Worm (Caenorhabditis elegans): ENCODE data around the gene srg-39.

Gene srg-39

DNA sequence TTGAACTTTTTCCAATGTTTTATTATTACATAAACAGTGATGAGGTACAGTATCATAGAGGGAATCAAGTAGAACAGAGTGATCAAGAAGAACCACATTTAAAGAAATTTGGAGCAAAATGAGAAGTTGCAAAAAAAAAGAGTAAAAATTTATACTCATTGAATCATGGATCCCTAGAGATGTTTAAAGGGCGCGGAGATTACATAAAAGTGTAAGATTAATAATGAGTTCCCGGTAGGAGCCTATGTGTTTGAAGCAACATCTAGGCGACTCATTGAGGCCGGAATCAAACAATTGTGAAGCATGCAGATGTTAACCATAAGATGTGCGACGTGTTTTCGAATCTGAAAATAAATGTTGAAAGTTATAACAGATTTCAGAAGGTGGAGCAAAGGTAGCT, at the start of gene srg-39:
TSS of gene srg-39 (minus strand) at position 101 of the 400 bp plus-strand sequence.
- TF ChIP-seq B0310.2 (tag; optimal IDR thresholded peaks at IDR 0.05): no peak
- TF ChIP-seq sea-1 (GFP tag; conservative IDR thresholded peaks at IDR 0.05): no peak
- no peak for TF ChIP-seq ets-7 (tag; optimal IDR thresholded peaks at IDR 0.05)
- TF ChIP-seq pes-1 (GFP tag; IDR thresholded peaks at IDR 0.05): no peak
- TF ChIP-seq ama-1 (optimal IDR thresholded peaks at IDR 0.05): no peak
- no peak for TF ChIP-seq tbx-11 (GFP tag; IDR thresholded peaks at IDR 0.05)
- TF ChIP-seq hmbx-1 (tag; optimal IDR thresholded peaks at IDR 0.05): no peak
- TF ChIP-seq aly-1 (tag; optimal IDR thresholded peaks at IDR 0.05): no peak
- no peak for TF ChIP-seq tbx-37 (GFP tag; conservative IDR thresholded peaks at IDR 0.05)
- no peak for TF ChIP-seq F13C5.2 (tag; optimal IDR thresholded peaks at IDR 0.05)
- TF ChIP-seq scrt-1 (GFP tag; IDR thresholded peaks at IDR 0.05): no peak
- TF ChIP-seq ceh-13 (GFP tag; optimal IDR thresholded peaks at IDR 0.05): no peak
- no peak for TF ChIP-seq ceh-36 (tag; optimal IDR thresholded peaks at IDR 0.05)
- TF ChIP-seq hnd-1 (tag; optimal IDR thresholded peaks at IDR 0.05): no peak
- no peak for TF ChIP-seq flt-1 (GFP tag; IDR thresholded peaks at IDR 0.05)
- no peak for TF ChIP-seq tra-4 (tag; optimal IDR thresholded peaks at IDR 0.05)

DNA sequence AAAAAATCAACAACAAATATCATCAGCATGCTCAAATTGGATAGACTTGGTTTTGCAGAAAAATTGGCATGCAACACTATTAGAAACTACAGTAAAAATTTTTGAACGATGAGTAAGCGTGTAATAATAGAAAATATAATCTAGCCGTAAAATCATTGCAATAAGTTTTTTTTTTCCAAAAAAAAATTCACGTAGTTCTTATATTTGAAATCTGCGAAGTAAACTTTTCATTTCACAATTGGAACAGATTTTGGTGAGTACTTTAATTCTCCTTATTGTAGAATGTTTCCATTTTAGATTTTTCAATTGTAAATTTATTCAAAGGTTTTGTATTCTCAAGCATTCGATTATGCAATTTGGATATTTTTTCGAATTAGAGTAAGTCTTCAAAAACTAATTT, 48.1 kb upstream of the srg-39 start, which contains the start of gene K10D6.3:
TSS of gene K10D6.3 (plus strand) at position 301 of the 400 bp plus-strand sequence.
- TF ChIP-seq pes-1 (GFP tag; IDR thresholded peaks at IDR 0.05) (no peak), scrt-1 (GFP tag; IDR thresholded peaks at IDR 0.05) (no peak), F13C5.2 (tag; optimal IDR thresholded peaks at IDR 0.05) (no peak), flt-1 (GFP tag; IDR thresholded peaks at IDR 0.05) (no peak), hmbx-1 (tag; optimal IDR thresholded peaks at IDR 0.05) (no peak), hnd-1 (tag; optimal IDR thresholded peaks at IDR 0.05) (no peak), tbx-37 (GFP tag; conservative IDR thresholded peaks at IDR 0.05) (no peak), ama-1 (optimal IDR thresholded peaks at IDR 0.05) (no peak), sea-1 (GFP tag; conservative IDR thresholded peaks at IDR 0.05) (no peak), aly-1 (tag; optimal IDR thresholded peaks at IDR 0.05) (no peak), B0310.2 (tag; optimal IDR thresholded peaks at IDR 0.05) (no peak), hmg-4 (GFP tag; optimal IDR thresholded peaks at IDR 0.05) (no peak)

DNA sequence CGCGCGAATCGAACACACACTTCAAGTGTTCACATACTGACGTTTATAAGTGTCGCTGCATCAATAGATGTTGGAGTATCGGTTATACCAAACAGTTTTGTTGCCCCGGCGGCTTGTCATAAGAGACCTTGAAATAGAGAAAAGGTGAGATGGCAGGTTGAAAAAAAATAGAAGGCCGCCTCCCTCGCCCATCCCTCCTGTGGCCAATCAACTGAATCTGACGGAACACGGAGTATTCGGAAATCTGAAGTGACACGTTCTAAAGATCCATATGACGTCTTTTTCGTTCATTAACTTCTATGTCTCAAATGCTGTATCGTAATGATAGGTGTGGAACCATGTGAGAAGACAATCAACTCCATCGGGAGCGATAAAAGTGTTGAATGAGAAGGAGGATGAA, 47.3 kb upstream of the srg-39 start:
- TF ChIP-seq sea-1 (GFP tag; conservative IDR thresholded peaks at IDR 0.05) (no peak), pes-1 (GFP tag; IDR thresholded peaks at IDR 0.05) (no peak), aly-1 (tag; optimal IDR thresholded peaks at IDR 0.05) (no peak), flt-1 (GFP tag; IDR thresholded peaks at IDR 0.05) (no peak)

DNA sequence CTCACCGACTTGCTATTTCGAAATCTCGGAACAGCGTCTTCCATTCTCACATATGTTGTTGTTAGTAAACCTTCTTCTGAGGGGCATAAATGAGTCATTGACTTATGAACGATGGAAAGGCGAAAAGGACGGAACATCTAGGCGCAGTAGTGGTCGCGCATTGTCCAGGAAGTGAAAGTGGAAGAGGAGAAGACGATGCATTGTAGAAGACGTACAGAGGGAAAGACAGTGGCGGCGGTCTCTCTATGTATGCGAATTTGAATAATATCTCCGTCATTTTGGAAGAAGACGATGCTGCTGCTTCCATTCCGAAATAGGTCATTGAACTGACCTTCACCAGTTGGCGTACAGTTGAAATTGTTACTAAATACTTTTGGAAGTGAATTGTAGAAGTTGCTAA, 45.9 kb upstream of the srg-39 start:
- TF ChIP-seq hmbx-1 (tag; optimal IDR thresholded peaks at IDR 0.05) (no peak), hmg-4 (GFP tag; optimal IDR thresholded peaks at IDR 0.05) (no peak), ceh-13 (GFP tag; optimal IDR thresholded peaks at IDR 0.05) (no peak), ama-1 (optimal IDR thresholded peaks at IDR 0.05) (no peak), hnd-1 (tag; optimal IDR thresholded peaks at IDR 0.05) (no peak), B0310.2 (tag; optimal IDR thresholded peaks at IDR 0.05) (no peak), F13C5.2 (tag; optimal IDR thresholded peaks at IDR 0.05) (no peak), pes-1 (GFP tag; IDR thresholded peaks at IDR 0.05) (no peak), sea-1 (GFP tag; conservative IDR thresholded peaks at IDR 0.05) (no peak), ets-7 (tag; optimal IDR thresholded peaks at IDR 0.05) (no peak)

DNA sequence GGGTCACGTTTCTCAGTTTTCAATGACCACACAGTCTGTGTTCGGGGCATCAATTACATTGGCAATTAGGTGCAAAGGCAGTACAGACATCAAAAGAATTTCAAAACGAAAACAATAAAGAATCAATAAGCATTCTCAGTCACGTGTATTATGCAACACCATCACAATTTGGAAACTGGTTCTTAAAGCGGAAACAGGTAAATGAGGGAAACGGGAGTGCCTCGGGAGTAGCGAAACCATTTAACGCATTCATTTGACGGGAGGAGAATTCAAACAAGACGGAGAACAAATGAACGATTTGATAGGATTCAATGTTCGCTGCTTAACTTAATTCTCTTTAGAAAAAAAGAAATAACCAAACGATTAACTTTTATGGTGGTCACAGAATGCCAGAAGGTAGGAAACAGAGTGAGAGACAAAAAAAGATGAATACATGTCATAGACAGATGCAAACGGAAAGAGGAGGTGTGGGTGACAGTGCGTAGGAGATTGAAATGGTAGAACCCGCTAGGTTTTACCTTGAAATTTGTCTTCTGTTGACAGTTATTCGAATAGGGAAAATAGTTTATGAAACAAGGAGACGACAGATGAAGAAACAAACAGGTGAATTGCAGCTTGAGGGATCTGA, 44.5 kb upstream of the srg-39 start:
- TF ChIP-seq aly-1 (tag; optimal IDR thresholded peaks at IDR 0.05) (no peak), hmg-4 (GFP tag; optimal IDR thresholded peaks at IDR 0.05) (no peak), ceh-13 (GFP tag; optimal IDR thresholded peaks at IDR 0.05) (no peak), B0310.2 (tag; optimal IDR thresholded peaks at IDR 0.05) (no peak), sea-1 (GFP tag; conservative IDR thresholded peaks at IDR 0.05) (no peak), tra-4 (tag; optimal IDR thresholded peaks at IDR 0.05) (no peak)

DNA sequence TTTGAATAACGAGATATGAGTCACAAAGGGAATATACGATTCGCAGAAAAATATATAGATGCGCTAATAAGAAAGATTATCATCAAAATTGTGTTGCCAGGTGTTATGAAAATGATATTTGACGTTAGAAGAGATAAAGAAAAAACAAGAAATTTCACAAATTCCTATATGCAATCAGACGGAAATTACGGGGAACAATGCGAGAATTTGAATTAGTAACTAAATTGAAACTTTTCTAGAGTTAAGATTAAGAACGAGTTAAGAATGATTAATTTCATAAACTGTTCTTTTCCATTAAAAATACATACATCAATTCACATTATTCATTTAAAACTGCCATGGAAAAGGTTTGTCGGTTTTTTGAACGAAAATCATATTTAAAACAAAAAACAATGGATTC, 43.9 kb upstream of the srg-39 start, which contains the start of gene clc-6:
TSS of gene clc-6 (minus strand) at position 101 of the 400 bp plus-strand sequence.
- no peak for TF ChIP-seq flt-1 (GFP tag; IDR thresholded peaks at IDR 0.05)
- no peak for TF ChIP-seq F13C5.2 (tag; optimal IDR thresholded peaks at IDR 0.05)
- TF ChIP-seq ets-7 (tag; optimal IDR thresholded peaks at IDR 0.05): no peak
- TF ChIP-seq tbx-11 (GFP tag; IDR thresholded peaks at IDR 0.05): no peak
- TF ChIP-seq hnd-1 (tag; optimal IDR thresholded peaks at IDR 0.05): no peak
- no peak for TF ChIP-seq ceh-36 (tag; optimal IDR thresholded peaks at IDR 0.05)
- no peak for TF ChIP-seq sea-1 (GFP tag; conservative IDR thresholded peaks at IDR 0.05)
- no peak for TF ChIP-seq tbx-37 (GFP tag; conservative IDR thresholded peaks at IDR 0.05)
- TF ChIP-seq tra-4 (tag; optimal IDR thresholded peaks at IDR 0.05): no peak
- no peak for TF ChIP-seq B0310.2 (tag; optimal IDR thresholded peaks at IDR 0.05)
- no peak for TF ChIP-seq pes-1 (GFP tag; IDR thresholded peaks at IDR 0.05)
- no peak for TF ChIP-seq aly-1 (tag; optimal IDR thresholded peaks at IDR 0.05)
- TF ChIP-seq ceh-13 (GFP tag; optimal IDR thresholded peaks at IDR 0.05): no peak
- TF ChIP-seq hmg-4 (GFP tag; optimal IDR thresholded peaks at IDR 0.05): no peak
- no peak for TF ChIP-seq scrt-1 (GFP tag; IDR thresholded peaks at IDR 0.05)

DNA sequence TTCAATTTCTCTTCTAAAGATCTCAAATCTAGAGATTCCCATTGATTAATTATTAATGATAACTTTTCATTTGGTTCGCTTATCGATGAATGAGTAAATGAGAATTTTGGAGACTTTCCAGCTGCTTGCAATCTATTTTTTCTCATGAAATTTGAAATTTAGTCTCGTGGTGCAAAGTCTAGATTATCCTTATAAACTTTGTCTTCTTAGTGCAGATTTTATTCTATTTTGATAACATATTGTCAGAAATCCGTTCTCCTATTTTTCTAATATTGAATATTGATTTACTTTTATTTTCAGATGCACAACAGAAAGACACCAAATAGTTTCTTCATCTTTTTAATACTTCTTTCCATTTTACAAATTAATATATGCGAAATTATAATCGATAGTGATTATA, 38.8 kb upstream of the srg-39 start, which contains the start of gene lgc-49:
TSS of gene lgc-49 (plus strand) at position 301 of the 400 bp plus-strand sequence.
- TF ChIP-seq hmg-4 (GFP tag; optimal IDR thresholded peaks at IDR 0.05) (no peak), tra-4 (tag; optimal IDR thresholded peaks at IDR 0.05) (no peak), sea-1 (GFP tag; conservative IDR thresholded peaks at IDR 0.05) (no peak), scrt-1 (GFP tag; IDR thresholded peaks at IDR 0.05) (no peak)

DNA sequence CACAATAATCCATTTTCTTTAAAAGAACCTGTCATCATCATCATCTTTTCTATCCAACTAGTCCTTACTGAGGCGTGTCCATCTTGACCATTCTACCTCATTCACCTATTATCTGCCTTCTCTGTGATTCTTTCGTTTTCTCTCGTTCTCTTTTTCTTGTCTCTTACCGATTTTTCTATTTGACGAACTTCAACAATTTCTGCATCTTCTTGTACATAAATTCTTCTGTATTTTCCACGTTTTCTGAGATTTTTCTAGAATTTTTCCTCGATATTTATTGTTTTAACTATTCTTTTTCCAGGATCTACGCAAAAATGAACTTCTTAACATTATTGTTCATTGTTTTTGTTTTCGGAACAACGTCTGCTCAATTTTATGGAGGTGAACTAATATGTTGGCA, 30.7 kb upstream of the srg-39 start, which contains the start of gene cnc-10:
TSS of gene cnc-10 (plus strand) at position 301 of the 400 bp plus-strand sequence.
- TF ChIP-seq scrt-1 (GFP tag; IDR thresholded peaks at IDR 0.05): no peak
- TF ChIP-seq ama-1 (optimal IDR thresholded peaks at IDR 0.05): no peak
- no peak for TF ChIP-seq flt-1 (GFP tag; IDR thresholded peaks at IDR 0.05)
- no peak for TF ChIP-seq ceh-36 (tag; optimal IDR thresholded peaks at IDR 0.05)
- TF ChIP-seq aly-1 (tag; optimal IDR thresholded peaks at IDR 0.05): no peak
- no peak for TF ChIP-seq hnd-1 (tag; optimal IDR thresholded peaks at IDR 0.05)
- TF ChIP-seq hmg-4 (GFP tag; optimal IDR thresholded peaks at IDR 0.05): no peak
- TF ChIP-seq ceh-13 (GFP tag; optimal IDR thresholded peaks at IDR 0.05): no peak
- TF ChIP-seq ets-7 (tag; optimal IDR thresholded peaks at IDR 0.05): no peak
- no peak for TF ChIP-seq tbx-37 (GFP tag; conservative IDR thresholded peaks at IDR 0.05)
- no peak for TF ChIP-seq B0310.2 (tag; optimal IDR thresholded peaks at IDR 0.05)
- no peak for TF ChIP-seq tbx-11 (GFP tag; IDR thresholded peaks at IDR 0.05)
- TF ChIP-seq pes-1 (GFP tag; IDR thresholded peaks at IDR 0.05): no peak
- no peak for TF ChIP-seq hmbx-1 (tag; optimal IDR thresholded peaks at IDR 0.05)
- no peak for TF ChIP-seq tra-4 (tag; optimal IDR thresholded peaks at IDR 0.05)
- TF ChIP-seq F13C5.2 (tag; optimal IDR thresholded peaks at IDR 0.05): no peak
- TF ChIP-seq sea-1 (GFP tag; conservative IDR thresholded peaks at IDR 0.05): no peak

Data from whole organism, early embryonic.